Worm (Caenorhabditis elegans): Measurements from ENCODE around the gene M02B1.3.

DNA sequence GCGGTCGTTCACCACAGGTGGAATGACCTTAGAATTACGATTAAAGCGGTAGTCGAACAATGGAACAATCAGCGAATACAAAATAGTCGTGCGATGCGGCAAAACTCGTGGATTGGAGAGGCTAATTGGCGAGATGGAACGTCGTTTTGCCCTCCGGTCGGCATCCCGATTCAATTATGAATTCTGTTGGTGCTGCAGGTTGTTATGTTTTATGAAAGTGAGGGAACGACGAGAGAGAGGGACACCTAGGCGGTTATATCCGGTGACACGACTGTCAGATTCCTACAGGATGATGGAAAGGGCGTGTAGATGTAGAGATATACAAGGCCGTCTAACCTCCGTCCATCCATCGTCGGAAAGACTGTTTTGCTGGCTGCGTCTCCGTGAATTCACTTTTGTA, 19.7 kb upstream of the M02B1.3 start:
- TF ChIP-seq T22C8.4 (GFP tag; IDR thresholded peaks at IDR 0.05) (no peak), tab-1 (GFP tag; IDR thresholded peaks at IDR 0.05) (no peak), flt-1 (GFP tag; IDR thresholded peaks at IDR 0.05) (no peak), ref-1 (GFP tag; conservative IDR thresholded peaks at IDR 0.05) (no peak)

All from whole organism, midembryonic.